Worm (Caenorhabditis elegans) whole organism, L1 larva: ENCODE data around the gene clec-83.

Experiments
- elt-2 ChIP-seq: sonication (generic microtip); optimal IDR thresholded peaks from 2 replicates; lab custom pipeline; 2016; ENCODE audit warnings: missing genetic modification characterization, mild to moderate bottlenecking, inconsistent platforms, missing compliant biosample characterization, missing genetic modification reagents
- lin-14 ChIP-seq: fragments of 200-800 bp; sonication (Bioruptor generic); optimal IDR thresholded peaks from 2 replicates; lab custom pipeline; 2018; ENCODE audit warnings: mild to moderate bottlenecking, missing genetic modification characterization, moderate library complexity, missing compliant biosample characterization
- lsy-2 ChIP-seq, 2 experiments: fragments of 150-350 bp; optimal IDR thresholded peaks; 2 replicates each; lab custom pipeline; 2014; ENCODE audit warnings: missing biosample characterization in 2 of 2, missing genetic modification characterization in 2 of 2
- nhr-237 ChIP-seq: fragments of 150-350 bp; optimal IDR thresholded peaks from 2 replicates; lab custom pipeline; 2014; ENCODE audit warnings: missing biosample characterization, missing genetic modification characterization

DNA sequence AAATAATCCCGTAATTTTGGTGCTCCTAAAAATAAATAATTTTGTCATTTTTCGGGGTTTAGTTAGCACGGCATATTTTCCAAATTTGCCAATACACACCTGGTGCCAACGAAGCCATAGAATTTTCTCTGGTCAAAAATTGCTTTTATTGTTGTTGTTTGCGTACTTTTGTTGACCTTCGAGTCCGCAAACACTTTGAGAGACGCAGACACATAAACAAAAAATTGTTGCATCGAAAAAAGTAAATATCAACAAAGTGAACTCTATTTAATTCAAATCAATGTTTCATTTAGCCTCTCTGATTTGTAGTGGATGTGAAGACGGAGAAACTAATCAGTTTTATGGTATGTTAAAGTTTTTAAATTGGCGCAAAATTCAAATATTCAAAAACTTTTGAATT, 5.0 kb upstream of the clec-83 start, which contains the start of gene Y54G2A.40:
- TF ChIP-seq elt-2 (tag; lab: Kevin White, UChicago) (no peak), lin-14 (GFP tag; lab: Kevin White, UChicago) (no peak), lsy-2 (tag; optimal IDR thresholded peaks at IDR 0.05; lab: Kevin White, UChicago) (peak; percentile 32 to 64), nhr-237 (tag; lab: Kevin White, UChicago) (no peak)
